Worm (Caenorhabditis elegans) whole organism, mixed stage, embryonic: ENCODE measurements around the gene M199.136.

Experiments used
- elt-3 ChIP-seq: fragments of 150-350 bp; optimal IDR thresholded peaks from 2 replicates; lab custom pipeline; 2014; ENCODE audit warnings: missing biosample characterization, missing genetic modification characterization
- nhr-12 ChIP-seq: fragments of 150-350 bp; optimal IDR thresholded peaks from 2 replicates; lab custom pipeline; 2014; ENCODE audit warnings: missing biosample characterization, missing genetic modification characterization
- sptf-1 ChIP-seq: sonication (generic microtip); optimal IDR thresholded peaks from 2 replicates; lab custom pipeline; 2017; ENCODE audit warnings: mild to moderate bottlenecking, missing genetic modification characterization, moderate library complexity, missing compliant biosample characterization
- unc-39 ChIP-seq: fragments of 150-350 bp; optimal IDR thresholded peaks from 2 replicates; lab custom pipeline; 2014; ENCODE audit warnings: missing biosample characterization, missing genetic modification characterization

ce11 chrIV:15122882-15123281 lies 4.4 kb downstream of the M199.136 start, which contains the start of gene M199.7:
- TF ChIP-seq sptf-1 (no peak), elt-3 (tag; lab: Kevin White, UChicago) (no peak), unc-39 (tag; lab: Kevin White, UChicago) (no peak), nhr-12 (no peak)
